Fruit fly (Drosophila melanogaster): ENCODE measurements around the gene Sfp36F.

Sfp36F gene

DNA sequence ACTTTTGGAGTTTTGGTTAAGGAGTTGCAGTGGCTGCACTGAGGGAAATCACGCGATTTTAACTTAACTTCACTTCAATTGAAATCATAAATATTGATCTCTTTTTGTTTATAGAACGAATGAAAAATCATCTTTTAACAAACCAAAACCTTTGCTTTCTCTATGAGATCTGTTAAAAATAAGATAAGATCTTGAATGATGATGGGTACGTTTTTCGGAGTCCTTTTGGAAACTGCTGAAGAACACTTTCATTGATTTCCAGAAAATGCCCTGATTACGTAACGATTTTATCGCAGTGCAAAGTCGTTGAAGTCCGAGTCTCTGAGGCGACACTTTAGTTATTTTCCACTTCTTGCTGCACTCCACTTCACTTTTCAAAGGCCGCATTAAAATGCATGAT is 20.0 kb downstream of the Sfp36F start (continued):
- no peak for TF ChIP-seq CG7928 (GFP tag; optimal IDR thresholded peaks at IDR 0.05)
- peak; percentile 27 for TF ChIP-seq CG16815 (GFP tag; optimal IDR thresholded peaks at IDR 0.05)
- no peak for TF ChIP-seq CG18011 (GFP tag; optimal IDR thresholded peaks at IDR 0.05)
- TF ChIP-seq CG11695 (GFP tag; IDR thresholded peaks at IDR 0.05), result no peak
- no peak for TF ChIP-seq lab (GFP tag; optimal IDR thresholded peaks at IDR 0.05)
- TF ChIP-seq slbo (GFP tag; IDR thresholded peaks at IDR 0.05), result no peak
- no peak for TF ChIP-seq Chrac-16 (GFP tag; optimal IDR thresholded peaks at IDR 0.05)
- TF ChIP-seq Mrtf (GFP tag; IDR thresholded peaks at IDR 0.05), result no peak
- TF ChIP-seq Stat92E (GFP tag; optimal IDR thresholded peaks at IDR 0.05), result no peak
- peak; percentile 70 for TF ChIP-seq lbe (GFP tag; optimal IDR thresholded peaks at IDR 0.05)
- no peak for TF ChIP-seq CG16779 (GFP tag; IDR thresholded peaks at IDR 0.05)
- no peak for TF ChIP-seq CG11247 (GFP tag; IDR thresholded peaks at IDR 0.05)
- TF ChIP-seq NfI (GFP tag; optimal IDR thresholded peaks at IDR 0.05), result no peak
- TF ChIP-seq tio (GFP tag; optimal IDR thresholded peaks at IDR 0.05), result peak; percentile 35
- TF ChIP-seq CG8388 (GFP tag; optimal IDR thresholded peaks at IDR 0.05), result peak; percentile 73
- TF ChIP-seq CG14965 (GFP tag; optimal IDR thresholded peaks at IDR 0.05; ENCODE audit: borderline replicate concordance), result no peak
- TF ChIP-seq CG5245 (GFP tag; optimal IDR thresholded peaks at IDR 0.05), result peak; percentile 22
- no peak for TF ChIP-seq sob (GFP tag; IDR thresholded peaks at IDR 0.05)
- TF ChIP-seq grn (GFP tag; optimal IDR thresholded peaks at IDR 0.05), result no peak
- TF ChIP-seq ap (GFP tag; IDR thresholded peaks at IDR 0.05), result no peak
- no peak for TF ChIP-seq otp (GFP tag; IDR thresholded peaks at IDR 0.05)
- peak; percentile 73; the same call in 1 of the 2 replicates for TF ChIP-seq CG31441 (GFP tag; IDR thresholded peaks at IDR 0.05)
- no peak for TF ChIP-seq CG6175 (GFP tag; IDR thresholded peaks at IDR 0.05)
- no peak for TF ChIP-seq gce (GFP tag; IDR thresholded peaks at IDR 0.05)
- TF ChIP-seq CG6791 (GFP tag; IDR thresholded peaks at IDR 0.05; ENCODE audit: partially characterized antibody), result no peak
- TF ChIP-seq Gug (GFP tag; IDR thresholded peaks at IDR 0.05), result no peak
- TF ChIP-seq seq (GFP tag; IDR thresholded peaks at IDR 0.05), result no peak
- TF ChIP-seq MESR4 (GFP tag; optimal IDR thresholded peaks at IDR 0.05), result no peak
- no peak for TF ChIP-seq dimm (GFP tag; IDR thresholded peaks at IDR 0.05)
- TF ChIP-seq BtbVII (GFP tag; optimal IDR thresholded peaks at IDR 0.05), result no peak
- no peak for TF ChIP-seq slou (GFP tag; optimal IDR thresholded peaks at IDR 0.05)
- no peak for TF ChIP-seq CG31388 (GFP tag; optimal IDR thresholded peaks at IDR 0.05)
- TF ChIP-seq Asciz (GFP tag; optimal IDR thresholded peaks at IDR 0.05), result peak; percentile 64
- no peak for TF ChIP-seq CG10543 (GFP tag; optimal IDR thresholded peaks at IDR 0.05)
- TF ChIP-seq gcm (GFP tag; optimal IDR thresholded peaks at IDR 0.05), result peak; percentile 7
- TF ChIP-seq HHEX (GFP tag; optimal IDR thresholded peaks at IDR 0.05), result no peak
- peak; percentile 39 for TF ChIP-seq trem (tag; optimal IDR thresholded peaks at IDR 0.05)
- TF ChIP-seq CG18619 (GFP tag; optimal IDR thresholded peaks at IDR 0.05), result peak; percentile 33
- no peak for TF ChIP-seq Meics (GFP tag; optimal IDR thresholded peaks at IDR 0.05)
- TF ChIP-seq fru (optimal IDR thresholded peaks at IDR 0.05), result no peak
- TF ChIP-seq HLHmδ (GFP tag; optimal IDR thresholded peaks at IDR 0.05), result no peak
- TF ChIP-seq onecut (GFP tag; IDR thresholded peaks at IDR 0.05), result no peak
- no peak for TF ChIP-seq CG11504 (tag; optimal IDR thresholded peaks at IDR 0.05)
